Fruit fly (Drosophila melanogaster): ENCODE results near the gene ush.

The ush gene

dm6 chr2L:430820-431628 lies 45.0 kb upstream of the ush start, which contains the start of gene ex (continued):
- TF ChIP-seq Xrp1 (GFP tag; IDR thresholded peaks at IDR 0.05): peak; percentile 60
- no peak for TF ChIP-seq ab (GFP tag; optimal IDR thresholded peaks at IDR 0.05)
- TF ChIP-seq jing (GFP tag; optimal IDR thresholded peaks at IDR 0.05): no peak
- peak; percentile 57 for TF ChIP-seq CG6254 (GFP tag; optimal IDR thresholded peaks at IDR 0.05)
- TF ChIP-seq CG12155 (GFP tag; optimal IDR thresholded peaks at IDR 0.05): no peak
- no peak for TF ChIP-seq usp (GFP tag; optimal IDR thresholded peaks at IDR 0.05)
- no peak for TF ChIP-seq CG4820 (GFP tag; optimal IDR thresholded peaks at IDR 0.05)
- peak; percentile 5 for TF ChIP-seq Sry-β (GFP tag; optimal IDR thresholded peaks at IDR 0.05)
- no peak for TF ChIP-seq CG9215 (GFP tag; IDR thresholded peaks at IDR 0.05)
- peak; percentile 74 for TF ChIP-seq pros (GFP tag; optimal IDR thresholded peaks at IDR 0.05)
- no peak for TF ChIP-seq NFAT (GFP tag; IDR thresholded peaks at IDR 0.05)
- TF ChIP-seq CG1647 (GFP tag; optimal IDR thresholded peaks at IDR 0.05): no peak
- TF ChIP-seq tna (GFP tag; IDR thresholded peaks at IDR 0.05; ENCODE audit: partially characterized antibody): no peak
- TF ChIP-seq Max (GFP tag; optimal IDR thresholded peaks at IDR 0.05): no peak
- peak; percentile 66 for TF ChIP-seq rib (GFP tag; IDR thresholded peaks at IDR 0.05)
- peak; percentile 48 for TF ChIP-seq corto (GFP tag; optimal IDR thresholded peaks at IDR 0.05)
- peak; percentile 48 for TF ChIP-seq Blimp-1 (GFP tag; optimal IDR thresholded peaks at IDR 0.05)
- TF ChIP-seq wdn (GFP tag; IDR thresholded peaks at IDR 0.05): no peak
- TF ChIP-seq CrebB (tag; optimal IDR thresholded peaks at IDR 0.05): peak; percentile 90
- TF ChIP-seq CG10209 (GFP tag; optimal IDR thresholded peaks at IDR 0.05): peak; percentile 56
- no peak for TF ChIP-seq Scr (GFP tag; IDR thresholded peaks at IDR 0.05; ENCODE audit: partially characterized antibody)
- peak; percentile 68 for TF ChIP-seq CG1233 (GFP tag; optimal IDR thresholded peaks at IDR 0.05)
- no peak for TF ChIP-seq croc (GFP tag; conservative IDR thresholded peaks at IDR 0.05)
- TF ChIP-seq tx (GFP tag; optimal IDR thresholded peaks at IDR 0.05): no peak
- TF ChIP-seq crol (GFP tag; IDR thresholded peaks at IDR 0.05): 0 out of 2 replicates have a peak, but pooled peaks have one; percentile 21
- TF ChIP-seq sd (tag; optimal IDR thresholded peaks at IDR 0.05): peak; percentile 67
- TF ChIP-seq chinmo (GFP tag; IDR thresholded peaks at IDR 0.05; ENCODE audit: partially characterized antibody): peak; percentile 53; the same call in 1 of the 4 replicates
- no peak for TF ChIP-seq hb (GFP tag; IDR thresholded peaks at IDR 0.05; ENCODE audit: partially characterized antibody)
- peak; percentile 48; the same call in 1 of the 2 replicates for TF ChIP-seq ato (GFP tag; IDR thresholded peaks at IDR 0.05; ENCODE audit: partially characterized antibody)
- TF ChIP-seq CG17829 (tag; optimal IDR thresholded peaks at IDR 0.05): peak; percentile 65
- peak; percentile 14 for TF ChIP-seq ash1 (GFP tag; optimal IDR thresholded peaks at IDR 0.05)
- no peak for TF ChIP-seq CG30431 (GFP tag; optimal IDR thresholded peaks at IDR 0.05)
- peak; percentile 62 for TF ChIP-seq Vsx1 (GFP tag; optimal IDR thresholded peaks at IDR 0.05)
- peak; percentile 33 for TF ChIP-seq CG7556 (GFP tag; optimal IDR thresholded peaks at IDR 0.05)
- no peak for TF ChIP-seq Ptx1 (GFP tag; IDR thresholded peaks at IDR 0.05)
- TF ChIP-seq disco-r (GFP tag; optimal IDR thresholded peaks at IDR 0.05): no peak
- TF ChIP-seq vfl (GFP tag; optimal IDR thresholded peaks at IDR 0.05): no peak
- no peak for TF ChIP-seq gro (GFP tag; optimal IDR thresholded peaks at IDR 0.05)
- 0 out of 3 replicates have a peak, but pooled peaks have one; percentile 21 for TF ChIP-seq sr (GFP tag; IDR thresholded peaks at IDR 0.05)
- TF ChIP-seq Rx (GFP tag; IDR thresholded peaks at IDR 0.05): no peak
- peak; percentile 59; the same call in 1 of the 3 replicates for TF ChIP-seq CG11695 (GFP tag; IDR thresholded peaks at IDR 0.05)
- peak; percentile 51; the same call in 1 of the 3 replicates for TF ChIP-seq Dbx (GFP tag; IDR thresholded peaks at IDR 0.05)
- peak; percentile 90 for TF ChIP-seq ATbp (GFP tag; optimal IDR thresholded peaks at IDR 0.05)
- TF ChIP-seq D19B (GFP tag; optimal IDR thresholded peaks at IDR 0.05): no peak
- TF ChIP-seq CG18262 (tag; optimal IDR thresholded peaks at IDR 0.05): peak; percentile 79
- TF ChIP-seq lmd (GFP tag; IDR thresholded peaks at IDR 0.05): no peak
- TF ChIP-seq CG14050 (GFP tag; IDR thresholded peaks at IDR 0.05): peak; percentile 29; the same call in 1 of the 3 replicates
- no peak for TF ChIP-seq Hr39 (optimal IDR thresholded peaks at IDR 0.05)
- TF ChIP-seq sob (GFP tag; IDR thresholded peaks at IDR 0.05): peak; percentile 72; the same call in 1 of the 2 replicates

Data from whole organism, embryonic.